Worm (Caenorhabditis elegans): ENCODE measurements around the gene set-19.
A peak's percentile ranks its signal among the peaks of the same experiment; 100 is the strongest.

Gene set-19

ce11 chrX:5710637-5711036 lies 30.6 kb upstream of the set-19 start, which contains the start of gene cat-1:
cat-1 (minus strand) TSS chrX:5710737.
- TF ChIP-seq nhr-129 (tag; optimal IDR thresholded peaks at IDR 0.05) (no peak), sma-9 (GFP tag; optimal IDR thresholded peaks at IDR 0.05) (no peak), sma-9 (tag; optimal IDR thresholded peaks at IDR 0.05) (no peak), nhr-21 (tag; optimal IDR thresholded peaks at IDR 0.05) (no peak), nhr-77 (tag; optimal IDR thresholded peaks at IDR 0.05) (no peak), nhr-10 (tag; optimal IDR thresholded peaks at IDR 0.05) (no peak), lsy-2 (tag; optimal IDR thresholded peaks at IDR 0.05) (no peak), lin-13 (GFP tag; optimal IDR thresholded peaks at IDR 0.05) (no peak), ztf-1 (GFP tag; conservative IDR thresholded peaks at IDR 0.05) (no peak), unc-55 (GFP tag; optimal IDR thresholded peaks at IDR 0.05) (no peak), nhr-12 (tag; optimal IDR thresholded peaks at IDR 0.05) (no peak), nhr-23 (tag; optimal IDR thresholded peaks at IDR 0.05) (no peak), nhr-6 (tag; optimal IDR thresholded peaks at IDR 0.05) (no peak), nhr-237 (tag; optimal IDR thresholded peaks at IDR 0.05) (no peak), ZK546.5 (tag; optimal IDR thresholded peaks at IDR 0.05) (no peak), unc-62 (GFP tag; optimal IDR thresholded peaks at IDR 0.05) (no peak), nhr-25 (tag; optimal IDR thresholded peaks at IDR 0.05) (no peak), mbf-1 (tag; optimal IDR thresholded peaks at IDR 0.05) (no peak), elt-1 (tag; optimal IDR thresholded peaks at IDR 0.05) (no peak), sem-4 (tag; optimal IDR thresholded peaks at IDR 0.05) (no peak)

DNA sequence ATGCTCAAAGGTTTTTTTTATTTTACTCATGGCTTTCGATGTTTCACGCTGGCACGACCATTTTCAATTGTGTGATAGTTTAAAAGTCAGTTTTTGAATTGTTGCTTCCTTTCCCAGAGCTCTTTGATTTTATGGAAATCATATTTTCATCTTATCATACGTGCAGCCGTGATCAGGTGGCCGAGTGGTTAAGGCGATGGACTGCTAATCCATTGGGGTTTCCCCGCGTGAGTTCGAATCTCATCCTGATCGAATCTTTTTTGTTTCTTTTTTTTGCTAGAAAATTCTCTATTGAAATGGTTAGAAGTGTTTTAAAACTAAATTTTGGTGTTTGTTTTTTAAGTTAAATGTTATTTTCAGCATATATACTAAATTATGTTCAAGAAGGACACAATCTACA lies 29.2 kb upstream of the set-19 start:
- TF ChIP-seq zag-1 (tag; optimal IDR thresholded peaks at IDR 0.05) (no peak), alr-1 (tag; optimal IDR thresholded peaks at IDR 0.05) (no peak), ztf-11 (tag; optimal IDR thresholded peaks at IDR 0.05) (no peak), unc-62 (GFP tag; optimal IDR thresholded peaks at IDR 0.05) (no peak), lin-11 (tag; optimal IDR thresholded peaks at IDR 0.05) (no peak), lin-39 (tag; optimal IDR thresholded peaks at IDR 0.05) (no peak), ztf-1 (GFP tag; conservative IDR thresholded peaks at IDR 0.05) (no peak), peb-1 (tag; optimal IDR thresholded peaks at IDR 0.05) (no peak)

DNA sequence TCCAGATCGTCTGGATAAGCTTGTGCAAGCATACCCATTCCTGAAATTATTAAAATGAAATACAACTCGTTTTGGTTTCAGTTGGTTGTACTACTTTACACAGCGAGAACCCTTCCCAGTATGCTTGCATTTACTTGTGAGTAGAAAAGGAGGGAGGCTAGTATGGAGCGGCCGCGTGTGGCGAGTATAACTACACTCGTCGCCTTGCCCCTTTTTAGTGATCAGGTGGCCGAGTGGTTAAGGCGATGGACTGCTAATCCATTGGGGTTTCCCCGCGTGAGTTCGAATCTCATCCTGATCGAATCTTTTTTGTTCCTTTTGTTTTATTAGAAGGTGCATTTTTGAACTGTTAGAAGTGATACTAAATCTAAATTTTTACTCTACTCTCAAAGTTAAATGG lies 27.8 kb upstream of the set-19 start:
- TF ChIP-seq fos-1 (tag; optimal IDR thresholded peaks at IDR 0.05) (peak; percentile 36), lsy-2 (tag; optimal IDR thresholded peaks at IDR 0.05) (peak in 1 of 2 experiments; percentile 23), sma-3 (GFP tag; optimal IDR thresholded peaks at IDR 0.05) (peak; percentile 44), F13H6.1 (tag; optimal IDR thresholded peaks at IDR 0.05) (peak; percentile 39), unc-55 (GFP tag; optimal IDR thresholded peaks at IDR 0.05) (no peak), mab-5 (tag; optimal IDR thresholded peaks at IDR 0.05) (peak; percentile 41), nhr-129 (tag; optimal IDR thresholded peaks at IDR 0.05) (peak; percentile 58), C34F6.9 (tag; optimal IDR thresholded peaks at IDR 0.05) (peak; percentile 17), lin-11 (tag; optimal IDR thresholded peaks at IDR 0.05) (peak; percentile 4), ztf-4 (tag; optimal IDR thresholded peaks at IDR 0.05) (no peak), Y55F3AM.14 (GFP tag; optimal IDR thresholded peaks at IDR 0.05) (peak; percentile 3), nhr-21 (tag; optimal IDR thresholded peaks at IDR 0.05) (peak; percentile 42), blmp-1 (tag; optimal IDR thresholded peaks at IDR 0.05; ENCODE audit: insufficient read depth) (no peak), sem-4 (tag; optimal IDR thresholded peaks at IDR 0.05) (no peak), sma-9 (GFP tag; optimal IDR thresholded peaks at IDR 0.05) (peak; percentile 72), sma-9 (tag; optimal IDR thresholded peaks at IDR 0.05) (no peak), crh-2 (tag; optimal IDR thresholded peaks at IDR 0.05) (peak; percentile 9), nhr-23 (tag; optimal IDR thresholded peaks at IDR 0.05) (no peak)

ce11 chrX:5699555-5699954 lies 19.5 kb upstream of the set-19 start:
- TF ChIP-seq sma-3 (GFP tag; optimal IDR thresholded peaks at IDR 0.05): no peak
- TF ChIP-seq lsy-2 (tag; optimal IDR thresholded peaks at IDR 0.05): no peak
- no peak for TF ChIP-seq elt-3 (tag; optimal IDR thresholded peaks at IDR 0.05)
- TF ChIP-seq nhr-10 (tag; optimal IDR thresholded peaks at IDR 0.05): no peak
- TF ChIP-seq skn-1 (tag; optimal IDR thresholded peaks at IDR 0.05): no peak
- no peak for TF ChIP-seq F13H6.1 (tag; optimal IDR thresholded peaks at IDR 0.05)
- no peak for TF ChIP-seq unc-39 (tag; optimal IDR thresholded peaks at IDR 0.05)
- no peak for TF ChIP-seq sma-9 (GFP tag; optimal IDR thresholded peaks at IDR 0.05)
- no peak for TF ChIP-seq sma-9 (tag; optimal IDR thresholded peaks at IDR 0.05)
- no peak for TF ChIP-seq blmp-1 (tag; optimal IDR thresholded peaks at IDR 0.05; ENCODE audit: insufficient read depth)
- TF ChIP-seq nhr-6 (tag; optimal IDR thresholded peaks at IDR 0.05): no peak
- no peak for TF ChIP-seq ZK546.5 (tag; optimal IDR thresholded peaks at IDR 0.05)
- TF ChIP-seq ceh-82 (tag; optimal IDR thresholded peaks at IDR 0.05): no peak
- TF ChIP-seq peb-1 (tag; optimal IDR thresholded peaks at IDR 0.05): no peak
- TF ChIP-seq lin-13 (GFP tag; optimal IDR thresholded peaks at IDR 0.05): no peak
- TF ChIP-seq crh-2 (tag; optimal IDR thresholded peaks at IDR 0.05): no peak
- no peak for TF ChIP-seq nhr-11 (tag; optimal IDR thresholded peaks at IDR 0.05)
- TF ChIP-seq aly-2 (tag; optimal IDR thresholded peaks at IDR 0.05): no peak
- no peak for TF ChIP-seq dmd-4 (tag; optimal IDR thresholded peaks at IDR 0.05)
- no peak for TF ChIP-seq lin-11 (tag; optimal IDR thresholded peaks at IDR 0.05)

All from whole organism, L2 larva.